Fruit fly (Drosophila melanogaster): ENCODE results near the gene VhaM9.7-a.

VhaM9.7-a gene

dm6 chr3L:4254301-4254834, 8.1 kb upstream of the VhaM9.7-a start, which contains the start of the genes ago and CG1265 (continued):
- TF ChIP-seq CG14050 (GFP tag; IDR thresholded peaks at IDR 0.05), result no peak
- no peak for TF ChIP-seq HHEX (GFP tag; optimal IDR thresholded peaks at IDR 0.05)
- no peak for TF ChIP-seq Six4 (GFP tag; optimal IDR thresholded peaks at IDR 0.05)
- no peak for TF ChIP-seq CG11695 (GFP tag; IDR thresholded peaks at IDR 0.05)
- no peak for TF ChIP-seq tup (GFP tag; optimal IDR thresholded peaks at IDR 0.05)
- TF ChIP-seq CG4404 (GFP tag; IDR thresholded peaks at IDR 0.05), result no peak
- TF ChIP-seq HmgD (GFP tag; optimal IDR thresholded peaks at IDR 0.05), result no peak
- TF ChIP-seq CG6683 (GFP tag; optimal IDR thresholded peaks at IDR 0.05), result no peak
- no peak for TF ChIP-seq CG17802 (tag; optimal IDR thresholded peaks at IDR 0.05)
- peak; percentile 55; the same call in 2 of the 4 replicates for TF ChIP-seq Gug (GFP tag; IDR thresholded peaks at IDR 0.05)
- TF ChIP-seq CG3847 (GFP tag; IDR thresholded peaks at IDR 0.05), result peak; percentile 12; the same call in 1 of the 2 replicates
- TF ChIP-seq B-H1 (GFP tag; IDR thresholded peaks at IDR 0.05), result no peak
- no peak for TF ChIP-seq gsb-n (tag; optimal IDR thresholded peaks at IDR 0.05)
- TF ChIP-seq dmrt11E (tag; optimal IDR thresholded peaks at IDR 0.05), result peak; percentile 23
- peak; percentile 40 for TF ChIP-seq CG3281 (GFP tag; optimal IDR thresholded peaks at IDR 0.05)
- TF ChIP-seq Ets97D (GFP tag; optimal IDR thresholded peaks at IDR 0.05), result peak; percentile 71
- TF ChIP-seq scrt (GFP tag; optimal IDR thresholded peaks at IDR 0.05), result no peak
- peak; percentile 54 for TF ChIP-seq Scr (GFP tag; IDR thresholded peaks at IDR 0.05; ENCODE audit: partially characterized antibody)
- peak; percentile 55 for TF ChIP-seq Meics (GFP tag; optimal IDR thresholded peaks at IDR 0.05)
- TF ChIP-seq run (tag; optimal IDR thresholded peaks at IDR 0.05), result no peak
- TF ChIP-seq CG6791 (GFP tag; IDR thresholded peaks at IDR 0.05; ENCODE audit: partially characterized antibody), result peak; percentile 60
- peak; percentile 46 for TF ChIP-seq CG9215 (GFP tag; IDR thresholded peaks at IDR 0.05)
- TF ChIP-seq CG30403 (GFP tag; optimal IDR thresholded peaks at IDR 0.05), result peak; percentile 64
- peak; percentile 28 for TF ChIP-seq CG10654 (GFP tag; optimal IDR thresholded peaks at IDR 0.05)
- peak; percentile 60 for TF ChIP-seq CG13775 (GFP tag; optimal IDR thresholded peaks at IDR 0.05)
- TF ChIP-seq NFAT (GFP tag; IDR thresholded peaks at IDR 0.05), result peak; percentile 82
- TF ChIP-seq odd (GFP tag; optimal IDR thresholded peaks at IDR 0.05), result peak; percentile 45
- TF ChIP-seq twi (tag; optimal IDR thresholded peaks at IDR 0.05), result peak; percentile 11
- 0 out of 3 replicates have a peak, but pooled peaks have one; percentile 30 for TF ChIP-seq knrl (GFP tag; IDR thresholded peaks at IDR 0.05; ENCODE audit: partially characterized antibody)
- no peak for TF ChIP-seq pb (GFP tag; optimal IDR thresholded peaks at IDR 0.05)
- no peak for TF ChIP-seq Neu2 (GFP tag; optimal IDR thresholded peaks at IDR 0.05; ENCODE audit: borderline replicate concordance)
- no peak for TF ChIP-seq Mrtf (GFP tag; IDR thresholded peaks at IDR 0.05)
- TF ChIP-seq CG13296 (GFP tag; optimal IDR thresholded peaks at IDR 0.05), result peak; percentile 40
- TF ChIP-seq CG2120 (GFP tag; optimal IDR thresholded peaks at IDR 0.05), result peak; percentile 52
- no peak for TF ChIP-seq CG3407 (GFP tag; optimal IDR thresholded peaks at IDR 0.05)
- TF ChIP-seq Med (GFP tag), result peak; percentile 74
- peak; percentile 63 for TF ChIP-seq Ets65A (GFP tag)
- peak; percentile 47 for TF ChIP-seq CG14014 (GFP tag; IDR thresholded peaks at IDR 0.05)
- TF ChIP-seq CG32772 (GFP tag; IDR thresholded peaks at IDR 0.05), result no peak
- TF ChIP-seq Dp (GFP tag; optimal IDR thresholded peaks at IDR 0.05), result peak; percentile 55
- peak; percentile 61 for TF ChIP-seq CG9817 (tag; optimal IDR thresholded peaks at IDR 0.05)
- no peak for TF ChIP-seq danr (GFP tag; IDR thresholded peaks at IDR 0.05)
- peak; percentile 8 for TF ChIP-seq zfh2 (GFP tag; optimal IDR thresholded peaks at IDR 0.05)
- no peak for TF ChIP-seq bigmax (GFP tag; optimal IDR thresholded peaks at IDR 0.05)
- TF ChIP-seq sens-2 (GFP tag; IDR thresholded peaks at IDR 0.05), result peak; percentile 31; the same call in 1 of the 2 replicates
- TF ChIP-seq CG14441 (GFP tag; IDR thresholded peaks at IDR 0.05), result peak; percentile 39; the same call in 1 of the 2 replicates
- TF ChIP-seq dan (GFP tag; IDR thresholded peaks at IDR 0.05), result no peak
- TF ChIP-seq grau (tag; optimal IDR thresholded peaks at IDR 0.05), result peak; percentile 56
- TF ChIP-seq Sry-β (GFP tag; optimal IDR thresholded peaks at IDR 0.05), result no peak
- TF ChIP-seq BtbVII (GFP tag; optimal IDR thresholded peaks at IDR 0.05), result no peak
- TF ChIP-seq CG13287 (GFP tag; IDR thresholded peaks at IDR 0.05; ENCODE audit: partially characterized antibody), result no peak
